Fruit fly (Drosophila melanogaster): ENCODE measurements around the gene RabX4.

RabX4 gene

DNA sequence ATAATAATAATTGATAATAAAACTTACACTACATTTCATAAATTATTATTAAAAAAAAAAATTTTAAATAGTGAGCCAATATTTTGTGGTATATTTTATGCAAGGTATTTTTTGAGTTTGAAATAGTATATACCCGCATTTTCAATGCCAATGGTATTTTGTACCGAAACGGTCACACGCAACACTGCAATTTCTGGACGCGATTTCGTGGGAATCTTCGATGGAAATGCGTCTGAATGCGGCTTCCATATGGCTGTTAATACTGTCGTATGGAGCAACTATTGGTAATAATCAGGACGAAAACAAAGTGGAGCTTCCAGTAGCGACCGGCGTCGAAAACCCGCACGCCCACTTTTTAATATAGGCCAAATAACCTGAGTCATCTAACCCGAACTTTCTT is 23.2 kb upstream of the RabX4 start, which contains the start of gene Nct:
Nct (plus strand) TSS at position 173 of the 400 bp plus-strand sequence.
- peak; percentile 40 for TF ChIP-seq CG17801 (GFP tag; optimal IDR thresholded peaks at IDR 0.05; ENCODE audit: partially characterized antibody)

dm6 chr3R:24850420-24850819 is 22.2 kb upstream of the RabX4 start, which contains the start of gene CG7006:
Gene CG7006 (plus strand): TSS chr3R:24850627.
- peak; percentile 74 for TF ChIP-seq CG17801 (GFP tag; optimal IDR thresholded peaks at IDR 0.05; ENCODE audit: partially characterized antibody)

- peak; percentile 71 for TF ChIP-seq CG17801 (GFP tag; optimal IDR thresholded peaks at IDR 0.05; ENCODE audit: partially characterized antibody)
Measured at dm6 chr3R:24845952-24846848, 18.0 kb upstream of the RabX4 start.

dm6 chr3R:24845148-24845547 is 16.9 kb upstream of the RabX4 start:
- no peak for TF ChIP-seq CG17801 (GFP tag; optimal IDR thresholded peaks at IDR 0.05; ENCODE audit: partially characterized antibody)

dm6 chr3R:24841635-24842034 is 13.4 kb upstream of the RabX4 start, which contains the start of gene Esp:
Gene Esp (plus strand): TSS chr3R:24841935.
- TF ChIP-seq CG17801 (GFP tag; optimal IDR thresholded peaks at IDR 0.05; ENCODE audit: partially characterized antibody) = no peak

dm6 chr3R:24841063-24841462 is 12.9 kb upstream of the RabX4 start, which contains the start of gene CG33658:
Gene CG33658 (minus strand): TSS chr3R:24841163.
- TF ChIP-seq CG17801 (GFP tag; optimal IDR thresholded peaks at IDR 0.05; ENCODE audit: partially characterized antibody) = no peak

DNA sequence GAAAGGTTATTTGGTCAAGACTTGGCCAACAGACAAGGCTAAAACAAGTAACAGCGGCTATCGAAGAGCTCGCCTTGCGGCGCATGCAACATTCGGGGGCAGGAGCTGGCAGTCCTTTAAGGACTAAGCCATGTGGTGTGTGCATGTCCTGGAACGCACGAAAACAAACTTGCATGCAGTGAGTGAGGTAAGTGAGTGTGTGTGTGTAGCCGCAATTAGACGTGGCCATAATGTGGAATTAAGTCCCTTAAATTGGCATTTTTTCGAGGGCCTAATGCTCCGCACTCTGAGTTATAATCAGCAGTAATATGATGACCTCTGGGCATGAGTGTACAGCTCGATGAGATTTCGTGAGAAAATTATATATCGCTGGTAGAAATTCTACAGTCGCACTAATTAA is 5.4 kb upstream of the RabX4 start, which contains the start of gene sosie:
sosie (plus strand) TSS at position 301 of the 400 bp plus-strand sequence.
- no peak for TF ChIP-seq CG17801 (GFP tag; optimal IDR thresholded peaks at IDR 0.05; ENCODE audit: partially characterized antibody)

DNA sequence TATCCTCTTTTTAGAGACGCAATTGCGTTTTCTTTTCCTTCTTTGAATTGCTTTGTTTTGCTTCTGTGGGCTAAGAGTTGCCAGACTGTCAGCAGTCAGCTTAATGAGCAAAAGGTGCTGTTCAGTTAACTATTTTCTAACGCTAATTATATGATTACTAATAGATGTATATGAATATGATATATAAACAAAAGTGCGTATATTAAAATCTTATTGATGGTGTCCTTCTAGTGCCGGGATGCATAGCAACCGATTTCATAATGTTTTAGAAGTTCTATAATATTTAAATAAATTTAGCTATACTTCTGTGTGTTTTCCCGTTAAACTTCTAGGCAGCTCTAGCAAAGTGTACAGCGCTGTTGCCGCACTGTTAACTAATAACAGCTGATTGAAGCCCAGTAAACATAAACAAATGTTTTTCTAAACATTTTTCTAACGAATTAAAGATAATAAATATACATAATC is 1.7 kb upstream of the RabX4 start, which contains the start of the genes Kaz and CG43273:
Kaz (minus strand) TSS at position 73 of the 465 bp plus-strand sequence.
CG43273 (plus strand) TSS at position 415 of the 465 bp plus-strand sequence.
- TF ChIP-seq CG17801 (GFP tag; optimal IDR thresholded peaks at IDR 0.05; ENCODE audit: partially characterized antibody) = peak; percentile 60

- TF ChIP-seq CG17801 (GFP tag; optimal IDR thresholded peaks at IDR 0.05; ENCODE audit: partially characterized antibody) = no peak
Measured at dm6 chr3R:24825548-24825947, 2.7 kb downstream of the RabX4 start, which contains the start of gene niki. Gene niki (minus strand): TSS chr3R:24825648.

- no peak for TF ChIP-seq CG17801 (GFP tag; optimal IDR thresholded peaks at IDR 0.05; ENCODE audit: partially characterized antibody)
Measured at dm6 chr3R:24823061-24823460, 5.1 kb downstream of the RabX4 start.

dm6 chr3R:24816993-24817854 is 11.0 kb downstream of the RabX4 start, which contains the start of the genes CG5808 and Saf-B:
Gene CG5808 (minus strand): TSS chr3R:24817007.
Gene Saf-B (plus strand): TSS chr3R:24817464.
- no peak for TF ChIP-seq CG17801 (GFP tag; optimal IDR thresholded peaks at IDR 0.05; ENCODE audit: partially characterized antibody)

- TF ChIP-seq CG17801 (GFP tag; optimal IDR thresholded peaks at IDR 0.05; ENCODE audit: partially characterized antibody) = peak; percentile 81
Measured at dm6 chr3R:24813637-24814301, 14.4 kb downstream of the RabX4 start, which contains the start of the genes lili and CG34150. Gene lili (minus strand): TSS chr3R:24814012. Gene CG34150 (plus strand): TSS chr3R:24814262.

DNA sequence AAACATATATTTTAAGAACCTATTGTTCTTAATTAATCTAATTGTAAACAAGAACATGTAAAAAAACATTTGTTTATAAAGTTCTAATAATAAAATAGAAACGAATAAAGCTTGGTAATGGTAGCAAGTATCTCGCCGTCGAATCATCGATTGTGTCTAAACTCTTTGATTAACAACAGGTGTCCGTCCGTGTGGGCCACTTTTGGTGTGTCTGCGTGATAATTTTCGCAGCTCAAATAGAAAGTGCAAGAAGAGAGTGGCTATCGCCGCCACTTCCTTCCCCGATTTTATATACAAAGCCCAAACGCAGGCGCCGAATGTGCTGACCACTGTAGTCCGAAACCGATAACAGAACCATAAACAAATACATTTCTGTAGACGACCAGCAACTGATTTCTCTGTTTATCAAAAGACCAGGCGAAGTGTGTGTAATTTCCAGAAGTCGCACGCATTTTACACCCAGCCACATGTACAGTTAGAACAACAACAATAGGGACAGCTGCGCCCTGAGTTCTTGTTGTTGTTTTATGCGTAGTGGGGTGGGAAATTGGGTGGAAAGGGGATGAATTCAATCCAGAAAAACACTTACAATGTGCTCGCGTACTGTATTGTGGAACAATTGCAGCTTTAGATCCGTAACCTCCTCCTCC is 15.1 kb downstream of the RabX4 start:
- no peak for TF ChIP-seq CG17801 (GFP tag; optimal IDR thresholded peaks at IDR 0.05; ENCODE audit: partially characterized antibody)

dm6 chr3R:24812394-24812793 is 15.8 kb downstream of the RabX4 start:
- no peak for TF ChIP-seq CG17801 (GFP tag; optimal IDR thresholded peaks at IDR 0.05; ENCODE audit: partially characterized antibody)
